Fruit fly (Drosophila melanogaster): Measurements from ENCODE around the gene Gr5a.

Gene Gr5a

dm6 chrX:5715455-5716227 lies 35.2 kb downstream of the Gr5a start:
- no peak for TF ChIP-seq spab (GFP tag; optimal IDR thresholded peaks at IDR 0.05)
- TF ChIP-seq CG9139 (GFP tag; optimal IDR thresholded peaks at IDR 0.05) = no peak
- TF ChIP-seq Lpt (GFP tag; optimal IDR thresholded peaks at IDR 0.05) = no peak
- no peak for TF ChIP-seq Sox14 (GFP tag; optimal IDR thresholded peaks at IDR 0.05)
- peak; percentile 66 for TF ChIP-seq svp (GFP tag)
- TF ChIP-seq net (GFP tag; optimal IDR thresholded peaks at IDR 0.05) = no peak
- no peak for TF ChIP-seq achi (GFP tag; optimal IDR thresholded peaks at IDR 0.05)
- no peak for TF ChIP-seq CG3032 (tag; optimal IDR thresholded peaks at IDR 0.05)
- TF ChIP-seq Eip78C (GFP tag) = peak; percentile 52
- TF ChIP-seq esn (GFP tag; optimal IDR thresholded peaks at IDR 0.05) = peak; percentile 34
- no peak for TF ChIP-seq eg (GFP tag; IDR thresholded peaks at IDR 0.05)
- TF ChIP-seq CG11762 (GFP tag; optimal IDR thresholded peaks at IDR 0.05; ENCODE audit: insufficient read depth) = no peak
- TF ChIP-seq Hr4 (GFP tag; optimal IDR thresholded peaks at IDR 0.05) = peak; percentile 1
- 0 out of 3 replicates have a peak, but pooled peaks have one; percentile 21 for TF ChIP-seq CG8119 (GFP tag; IDR thresholded peaks at IDR 0.05)
- TF ChIP-seq CG34406 (GFP tag; optimal IDR thresholded peaks at IDR 0.05) = no peak
- TF ChIP-seq fd59A (GFP tag; optimal IDR thresholded peaks at IDR 0.05) = no peak
- no peak for TF ChIP-seq ss (GFP tag; optimal IDR thresholded peaks at IDR 0.05)
- no peak for TF ChIP-seq acj6 (GFP tag; optimal IDR thresholded peaks at IDR 0.05)
- TF ChIP-seq CG4318 (GFP tag; optimal IDR thresholded peaks at IDR 0.05) = no peak
- TF ChIP-seq CG15336 (GFP tag; IDR thresholded peaks at IDR 0.05) = 0 out of 2 replicates have a peak, but pooled peaks have one; percentile 31
- no peak for TF ChIP-seq Hr38 (GFP tag; optimal IDR thresholded peaks at IDR 0.05)
- TF ChIP-seq Blimp-1 (GFP tag; optimal IDR thresholded peaks at IDR 0.05) = no peak
- TF ChIP-seq dac (GFP tag; optimal IDR thresholded peaks at IDR 0.05) = no peak
- no peak for TF ChIP-seq CG6792 (GFP tag; optimal IDR thresholded peaks at IDR 0.05)
- no peak for TF ChIP-seq Ets96B (tag; optimal IDR thresholded peaks at IDR 0.05)
- TF ChIP-seq salr (GFP tag; optimal IDR thresholded peaks at IDR 0.05) = no peak
- no peak for TF ChIP-seq CG11902 (GFP tag; optimal IDR thresholded peaks at IDR 0.05)
- peak; percentile 14 for TF ChIP-seq Sox102F (GFP tag; optimal IDR thresholded peaks at IDR 0.05)

DNA sequence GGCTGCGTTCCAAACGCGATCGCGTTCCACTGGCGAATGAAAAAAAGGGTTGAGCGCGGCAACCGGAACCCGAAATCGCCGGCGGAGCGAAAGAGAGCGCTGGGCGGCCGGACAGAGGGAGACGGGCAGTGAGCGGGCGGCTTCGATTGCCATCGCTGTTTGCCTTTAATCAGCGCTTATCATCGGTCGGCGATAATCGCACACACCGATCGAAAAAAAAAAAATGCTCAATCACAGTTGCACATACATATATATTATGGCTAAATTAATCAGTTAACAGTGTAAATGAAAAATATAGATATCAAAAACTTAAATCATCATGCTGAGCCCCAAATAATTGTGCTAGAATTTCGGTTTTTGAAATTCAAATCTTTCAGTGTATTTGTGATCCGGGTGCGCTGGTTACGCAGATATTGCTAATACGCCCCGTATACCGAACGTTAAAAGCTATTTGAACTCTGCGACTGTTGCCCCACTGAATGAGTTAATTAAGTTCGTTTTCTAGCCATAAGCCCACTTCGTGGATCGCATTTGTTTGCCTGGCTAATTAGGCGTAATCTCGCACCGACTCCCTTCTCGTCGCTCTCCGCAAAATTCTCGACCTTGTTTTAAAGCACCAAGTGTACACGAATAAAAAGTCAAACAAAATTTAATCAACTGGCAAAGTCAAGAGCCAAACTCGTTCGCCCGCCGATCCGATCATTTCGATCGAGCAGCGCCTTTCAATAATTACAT lies 37.5 kb downstream of the Gr5a start, which contains the start of gene CG33080:
Gene CG33080, minus strand, starts transcription at position 38 of the 735 bp plus-strand sequence.
- TF ChIP-seq cyc (GFP tag; optimal IDR thresholded peaks at IDR 0.05) (peak; percentile 7), Hr4 (GFP tag; optimal IDR thresholded peaks at IDR 0.05) (no peak), CG9139 (GFP tag; optimal IDR thresholded peaks at IDR 0.05) (no peak), lz (GFP tag; optimal IDR thresholded peaks at IDR 0.05) (peak; percentile 0), esn (GFP tag; optimal IDR thresholded peaks at IDR 0.05) (peak; percentile 36), CG7368 (GFP tag; optimal IDR thresholded peaks at IDR 0.05) (no peak), Sox14 (GFP tag; optimal IDR thresholded peaks at IDR 0.05) (no peak), dsx (GFP tag; optimal IDR thresholded peaks at IDR 0.05; ENCODE audit: poor library complexity, severe bottlenecking) (no peak), CG8632 (GFP tag; optimal IDR thresholded peaks at IDR 0.05) (no peak), Eip75B (GFP tag; optimal IDR thresholded peaks at IDR 0.05) (no peak), CG11902 (GFP tag; optimal IDR thresholded peaks at IDR 0.05) (no peak), CG32006 (GFP tag; optimal IDR thresholded peaks at IDR 0.05) (no peak), CG11294 (GFP tag; IDR thresholded peaks at IDR 0.05) (no peak), spab (GFP tag; optimal IDR thresholded peaks at IDR 0.05) (no peak), net (GFP tag; optimal IDR thresholded peaks at IDR 0.05) (no peak), ss (GFP tag; optimal IDR thresholded peaks at IDR 0.05) (no peak), Smox (GFP tag; optimal IDR thresholded peaks at IDR 0.05) (peak; percentile 38), CG8119 (GFP tag; IDR thresholded peaks at IDR 0.05) (0 out of 3 replicates have a peak, but pooled peaks have one; percentile 28), CG34406 (GFP tag; optimal IDR thresholded peaks at IDR 0.05) (no peak), fd59A (GFP tag; optimal IDR thresholded peaks at IDR 0.05) (no peak), Hr39 (GFP tag; optimal IDR thresholded peaks at IDR 0.05) (peak; percentile 20), salr (GFP tag; optimal IDR thresholded peaks at IDR 0.05) (no peak), CG6276 (GFP tag; optimal IDR thresholded peaks at IDR 0.05) (no peak), CG16779 (tag; optimal IDR thresholded peaks at IDR 0.05) (no peak), Ets21C (GFP tag; optimal IDR thresholded peaks at IDR 0.05) (no peak), eg (GFP tag; IDR thresholded peaks at IDR 0.05) (no peak), CG4318 (GFP tag; optimal IDR thresholded peaks at IDR 0.05) (no peak), Sox102F (GFP tag; optimal IDR thresholded peaks at IDR 0.05) (no peak), Eip93F (GFP tag; optimal IDR thresholded peaks at IDR 0.05) (no peak), vri (GFP tag; optimal IDR thresholded peaks at IDR 0.05) (peak; percentile 13), Hr38 (GFP tag; optimal IDR thresholded peaks at IDR 0.05) (no peak), CG10631 (GFP tag; optimal IDR thresholded peaks at IDR 0.05) (no peak), Ets96B (tag; optimal IDR thresholded peaks at IDR 0.05) (no peak), CG1621 (tag; optimal IDR thresholded peaks at IDR 0.05) (no peak), Lpt (GFP tag; optimal IDR thresholded peaks at IDR 0.05) (no peak)
